Fruit fly (Drosophila melanogaster): ENCODE measurements around the gene CG31371.
A peak's percentile ranks its signal among the peaks of the same experiment; 100 is the strongest.

Gene CG31371

DNA sequence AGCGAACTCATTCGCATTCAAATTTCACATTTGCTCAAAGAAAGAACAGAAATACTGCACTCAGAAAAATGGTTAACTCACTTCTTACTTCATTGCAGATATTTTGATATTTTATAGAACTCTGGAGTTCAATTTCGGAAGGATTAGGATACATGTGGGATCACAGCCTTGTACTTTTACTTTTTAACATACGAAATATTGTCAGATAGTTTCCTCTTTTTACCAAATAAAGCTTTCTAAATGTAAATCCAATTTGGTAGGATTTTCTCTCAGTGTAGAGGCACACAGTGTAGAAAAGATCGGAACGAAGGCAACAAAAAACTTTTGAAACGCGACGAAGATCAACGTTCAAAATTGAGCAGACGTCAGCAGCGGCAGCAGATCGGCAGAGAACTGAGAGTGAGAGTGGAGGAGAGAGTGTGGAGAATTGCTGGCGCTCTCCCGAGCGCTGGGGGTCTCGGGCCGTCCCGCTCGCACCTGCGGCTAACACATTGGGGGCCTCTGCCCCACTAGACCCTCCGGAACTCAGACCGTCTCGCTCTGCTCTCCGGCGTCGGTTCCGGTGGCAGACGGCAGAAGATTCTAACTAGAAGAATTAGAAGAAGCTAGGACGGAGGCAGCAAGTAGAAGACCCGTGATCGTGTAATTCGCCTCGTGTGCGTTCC is 28.8 kb upstream of the CG31371 start, which contains the start of gene tmod (continued):
- no peak for TF ChIP-seq so (GFP tag; IDR thresholded peaks at IDR 0.05)
- TF ChIP-seq HLH54F (GFP tag; optimal IDR thresholded peaks at IDR 0.05), result peak; percentile 19
- peak; percentile 43 for TF ChIP-seq CG3281 (GFP tag; optimal IDR thresholded peaks at IDR 0.05)
- peak; percentile 52; the same call in 1 of the 2 replicates for TF ChIP-seq chm (GFP tag; IDR thresholded peaks at IDR 0.05)
- TF ChIP-seq CHES-1-like (GFP tag; optimal IDR thresholded peaks at IDR 0.05), result no peak
- no peak for TF ChIP-seq zfh2 (GFP tag; optimal IDR thresholded peaks at IDR 0.05)
- no peak for TF ChIP-seq tll (GFP tag; optimal IDR thresholded peaks at IDR 0.05)
- TF ChIP-seq CG2678 (tag; optimal IDR thresholded peaks at IDR 0.05), result peak; percentile 77
- no peak for TF ChIP-seq pfk (GFP tag; optimal IDR thresholded peaks at IDR 0.05)
- TF ChIP-seq CG17829 (tag; optimal IDR thresholded peaks at IDR 0.05), result no peak
- no peak for TF ChIP-seq exex (tag; optimal IDR thresholded peaks at IDR 0.05)
- TF ChIP-seq CG14710 (tag; optimal IDR thresholded peaks at IDR 0.05), result peak; percentile 60
- TF ChIP-seq CG15601 (tag; optimal IDR thresholded peaks at IDR 0.05), result peak; percentile 36
- TF ChIP-seq pum (GFP tag; optimal IDR thresholded peaks at IDR 0.05), result peak; percentile 28
- TF ChIP-seq Awh (GFP tag; IDR thresholded peaks at IDR 0.05), result no peak
- 0 out of 2 replicates have a peak, but pooled peaks have one; percentile 28 for TF ChIP-seq lmd (GFP tag; IDR thresholded peaks at IDR 0.05)
- no peak for TF ChIP-seq insv (GFP tag; optimal IDR thresholded peaks at IDR 0.05)
- peak; percentile 35 for TF ChIP-seq Spps (tag; optimal IDR thresholded peaks at IDR 0.05)
- peak; percentile 64 for TF ChIP-seq CG10543 (GFP tag; optimal IDR thresholded peaks at IDR 0.05)
- no peak for TF ChIP-seq ERR (GFP tag; optimal IDR thresholded peaks at IDR 0.05)
- peak; percentile 62 for TF ChIP-seq dmrt11E (tag; optimal IDR thresholded peaks at IDR 0.05)
- no peak for TF ChIP-seq schlank (tag; optimal IDR thresholded peaks at IDR 0.05)
- no peak for TF ChIP-seq Kr (GFP tag; optimal IDR thresholded peaks at IDR 0.05)
- peak; percentile 15 for TF ChIP-seq Nf-YC (tag; optimal IDR thresholded peaks at IDR 0.05)
- no peak for TF ChIP-seq Dll (GFP tag; IDR thresholded peaks at IDR 0.05; ENCODE audit: partially characterized antibody)
- peak; percentile 40 for TF ChIP-seq lab (GFP tag; optimal IDR thresholded peaks at IDR 0.05)
- TF ChIP-seq Hr39 (optimal IDR thresholded peaks at IDR 0.05), result no peak
- TF ChIP-seq Aef1 (GFP tag; IDR thresholded peaks at IDR 0.05), result no peak
- TF ChIP-seq stwl (tag; optimal IDR thresholded peaks at IDR 0.05), result no peak
- TF ChIP-seq CG13894 (tag; optimal IDR thresholded peaks at IDR 0.05), result no peak
- TF ChIP-seq Opbp (GFP tag; IDR thresholded peaks at IDR 0.05; ENCODE audit: partially characterized antibody), result no peak
- TF ChIP-seq gcm (GFP tag; optimal IDR thresholded peaks at IDR 0.05), result peak; percentile 40
- TF ChIP-seq zf30C (GFP tag; optimal IDR thresholded peaks at IDR 0.05), result peak; percentile 32
- peak; percentile 60 for TF ChIP-seq CG15269 (tag; optimal IDR thresholded peaks at IDR 0.05)
- peak; percentile 79 to 84 for TF ChIP-seq Trl (optimal IDR thresholded peaks at IDR 0.05)
- no peak for TF ChIP-seq Trl (GFP tag; optimal IDR thresholded peaks at IDR 0.05)
- TF ChIP-seq Optix (GFP tag; IDR thresholded peaks at IDR 0.05), result no peak
- TF ChIP-seq nerfin-2 (GFP tag; IDR thresholded peaks at IDR 0.05; ENCODE audit: partially characterized antibody), result no peak
- TF ChIP-seq lov (optimal IDR thresholded peaks at IDR 0.05), result no peak
- no peak for TF ChIP-seq lov (GFP tag; IDR thresholded peaks at IDR 0.05)
- no peak for TF ChIP-seq CG18764 (GFP tag; optimal IDR thresholded peaks at IDR 0.05)
- TF ChIP-seq ci (GFP tag; IDR thresholded peaks at IDR 0.05), result peak; percentile 65; the same call in 2 of the 3 replicates
- no peak for TF ChIP-seq CG18599 (GFP tag; optimal IDR thresholded peaks at IDR 0.05)
- TF ChIP-seq CG2875 (GFP tag; optimal IDR thresholded peaks at IDR 0.05), result peak; percentile 71
- peak; percentile 30 for TF ChIP-seq en (GFP tag; optimal IDR thresholded peaks at IDR 0.05)
- TF ChIP-seq Nf-YA (GFP tag; IDR thresholded peaks at IDR 0.05), result no peak
- no peak for TF ChIP-seq HLHmδ (GFP tag; optimal IDR thresholded peaks at IDR 0.05)
- TF ChIP-seq CG14050 (GFP tag; IDR thresholded peaks at IDR 0.05), result no peak
- TF ChIP-seq nerfin-1 (tag; optimal IDR thresholded peaks at IDR 0.05), result peak; percentile 53
- TF ChIP-seq CG4854 (GFP tag; optimal IDR thresholded peaks at IDR 0.05), result no peak

All from whole organism, embryonic.